Fruit fly (Drosophila melanogaster) whole organism, prepupa: ENCODE results near the gene CG46441.

Source experiments
- CG11294 ChIP-seq: fragments of 200-800 bp; sonication (Bioruptor generic); IDR thresholded peaks from 2 replicates; pipeline ENCODE4 v1.3.6; 2022; ENCODE audit warnings: missing biosample characterization, missing genetic modification characterization
- CG15336 ChIP-seq: fragments of 200-800 bp; sonication (Bioruptor generic); IDR thresholded peaks from 2 replicates; pipeline ENCODE4 v1.3.6; 2022; ENCODE audit warnings: missing biosample characterization, missing genetic modification characterization
- CG6276 ChIP-seq: fragments of 200-800 bp; sonication (Bioruptor generic); optimal IDR thresholded peaks from 2 replicates; lab custom pipeline; 2017; ENCODE audit warnings: missing biosample characterization, mild to moderate bottlenecking, missing genetic modification characterization
- CG6854 ChIP-seq: fragments of 200-800 bp; sonication (Bioruptor generic); optimal IDR thresholded peaks from 2 replicates; lab custom pipeline; 2017; ENCODE audit warnings: missing biosample characterization, mild to moderate bottlenecking, missing genetic modification characterization
- Lpt ChIP-seq: fragments of 200-800 bp; sonication (Bioruptor generic); optimal IDR thresholded peaks from 3 replicates; lab custom pipeline; 2016; ENCODE audit warnings: missing biosample characterization, missing genetic modification characterization
- OdsH ChIP-seq: fragments of 200-800 bp; sonication (Bioruptor generic); optimal IDR thresholded peaks from 3 replicates; lab custom pipeline; 2016; ENCODE audit warnings: missing biosample characterization, missing genetic modification characterization
- Sox102F ChIP-seq: fragments of 200-800 bp; sonication (Bioruptor generic); optimal IDR thresholded peaks from 2 replicates; lab custom pipeline; 2016; ENCODE audit warnings: missing biosample characterization, mild to moderate bottlenecking, missing genetic modification characterization
- salr ChIP-seq, 2 experiments: fragments of 200-800 bp; sonication (Bioruptor generic); optimal IDR thresholded peaks; 3 replicates each; lab custom pipeline; 2016 to 2018; ENCODE audit warnings: missing biosample characterization in 2 of 2, missing genetic modification characterization in 2 of 2, mild to moderate bottlenecking in 1 of 2
- topi ChIP-seq: fragments of 200-800 bp; sonication (Bioruptor generic); optimal IDR thresholded peaks from 3 replicates; lab custom pipeline; 2016; ENCODE audit warnings: missing biosample characterization, missing genetic modification characterization

dm6 chr3R:20509377-20509776, 7.6 kb upstream of the CG46441 start:
- TF ChIP-seq CG15336 (GFP tag; lab: Robert Waterston, UW): no peak
- no peak for TF ChIP-seq Lpt (GFP tag; lab: Kevin White, UChicago)
- TF ChIP-seq topi (GFP tag; lab: Kevin White, UChicago): no peak
- TF ChIP-seq CG6854 (GFP tag; lab: Kevin White, UChicago): no peak
- no peak for TF ChIP-seq CG6276 (GFP tag; lab: Kevin White, UChicago)
- no peak for TF ChIP-seq OdsH (GFP tag; lab: Kevin White, UChicago)
- TF ChIP-seq CG11294: no peak
- TF ChIP-seq Sox102F (GFP tag; lab: Kevin White, UChicago): no peak
- TF ChIP-seq salr (GFP tag; optimal IDR thresholded peaks at IDR 0.05; lab: Kevin White, UChicago): no peak
